Fruit fly (Drosophila melanogaster) S2 (cell line): ENCODE data around the gene Art3.

ENCODE experiments used
- CG8478 ChIP-seq: fragments of >200 bp; optimal IDR thresholded peaks from 2 replicates; lab custom pipeline; 2018
- CTCF ChIP-seq, 2 experiments: fragments of >200 bp; optimal IDR thresholded peaks; 2 replicates each; lab custom pipeline; 2018

DNA sequence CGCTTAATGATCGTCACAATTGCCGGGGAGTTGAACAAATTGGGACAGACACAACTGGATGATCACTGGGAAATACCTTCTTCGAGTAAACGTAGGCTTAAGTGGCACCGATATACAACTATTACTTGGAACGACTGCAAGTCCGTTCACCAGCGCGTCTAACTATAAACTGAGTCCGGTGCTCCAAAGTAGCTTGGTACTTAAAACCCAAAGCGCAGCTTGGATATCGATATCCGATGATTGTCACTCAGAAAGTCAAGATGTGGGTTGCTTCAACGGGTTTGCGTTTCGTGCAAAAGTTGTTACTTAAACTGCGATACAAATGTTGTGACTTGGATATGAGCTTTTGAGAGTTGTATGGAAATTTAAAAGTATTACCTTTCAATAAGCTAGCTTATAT is 22.9 kb downstream of the Art3 start, which contains the start of gene Spn88Ea:
- no peak for TF ChIP-seq CTCF (optimal IDR thresholded peaks at IDR 0.05; lab: Kevin White, UChicago)
- no peak for TF ChIP-seq CG8478 (lab: Kevin White, UChicago)
